Worm (Caenorhabditis elegans): ENCODE measurements around the gene B0035.15.

DNA sequence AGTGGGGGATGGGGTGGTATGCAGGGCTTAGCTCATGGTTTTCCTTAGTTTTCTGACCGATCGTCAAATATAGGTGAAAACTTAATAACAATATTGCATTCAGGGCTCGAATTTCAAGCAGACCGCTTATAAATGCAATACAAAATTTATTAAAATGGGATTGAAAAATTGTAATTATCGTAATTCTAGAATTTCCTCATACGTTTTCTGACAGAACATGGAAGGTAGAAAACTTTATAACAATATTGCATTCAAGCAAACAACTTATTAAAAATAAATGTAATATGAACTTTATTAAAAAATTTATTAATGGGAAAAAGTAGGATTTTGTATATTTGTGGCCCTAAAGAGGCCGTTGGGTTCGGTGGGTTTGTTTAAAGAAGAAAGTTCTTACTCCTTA lies 25.6 kb upstream of the B0035.15 start:
- no peak for TF ChIP-seq ceh-18 (tag; optimal IDR thresholded peaks at IDR 0.05)
- no peak for TF ChIP-seq ceh-24 (tag; optimal IDR thresholded peaks at IDR 0.05)
- TF ChIP-seq unc-86 (tag; optimal IDR thresholded peaks at IDR 0.05), result no peak
- TF ChIP-seq nhr-232 (tag; optimal IDR thresholded peaks at IDR 0.05), result no peak
- TF ChIP-seq gmeb-2 (tag; optimal IDR thresholded peaks at IDR 0.05), result no peak
- TF ChIP-seq elt-2 (tag; optimal IDR thresholded peaks at IDR 0.05), result no peak
